Worm (Caenorhabditis elegans): ENCODE results near the gene kin-16.
A peak's percentile ranks its signal among the peaks of the same experiment; 100 is the strongest.

Gene kin-16

ce11 chrII:9474367-9475105, 38.6 kb upstream of the kin-16 start, which contains the start of the genes chil-25 and chil-26:
Gene chil-25 (minus strand): TSS chrII:9474467.
Gene chil-26 (plus strand): TSS chrII:9475055.
- TF ChIP-seq ceh-27 (GFP tag; optimal IDR thresholded peaks at IDR 0.05) (no peak), snpc-1.3 (tag; optimal IDR thresholded peaks at IDR 0.05; ENCODE audit: insufficient read depth) (no peak), F52B5.7 (tag; optimal IDR thresholded peaks at IDR 0.05) (no peak), attf-3 (GFP tag; conservative IDR thresholded peaks at IDR 0.05) (no peak), xnd-1 (tag; optimal IDR thresholded peaks at IDR 0.05) (no peak), ccch-3 (GFP tag; optimal IDR thresholded peaks at IDR 0.05) (no peak), sptf-2 (GFP tag; optimal IDR thresholded peaks at IDR 0.05) (no peak), attf-5 (GFP tag; optimal IDR thresholded peaks at IDR 0.05) (no peak), dpl-1 (GFP tag; optimal IDR thresholded peaks at IDR 0.05) (no peak), Y95B8A.8 (GFP tag; IDR thresholded peaks at IDR 0.05) (no peak)

- no peak for TF ChIP-seq ceh-91 (GFP tag; IDR thresholded peaks at IDR 0.05)
- TF ChIP-seq egrh-3 (GFP tag; IDR thresholded peaks at IDR 0.05) = no peak
- TF ChIP-seq B0019.2 (GFP tag; conservative IDR thresholded peaks at IDR 0.05) = no peak
- TF ChIP-seq nhr-120 (GFP tag; IDR thresholded peaks at IDR 0.05) = no peak
- TF ChIP-seq ceh-40 (GFP tag; IDR thresholded peaks at IDR 0.05) = no peak
- no peak for TF ChIP-seq nhr-179 (tag; optimal IDR thresholded peaks at IDR 0.05)
- no peak for TF ChIP-seq B0336.3 (GFP tag; IDR thresholded peaks at IDR 0.05)
- TF ChIP-seq D2030.7 (GFP tag; IDR thresholded peaks at IDR 0.05) = no peak
- no peak for TF ChIP-seq nfya-2 (GFP tag; IDR thresholded peaks at IDR 0.05)
- TF ChIP-seq fkh-3 (tag; optimal IDR thresholded peaks at IDR 0.05) = no peak
- no peak for TF ChIP-seq sptf-2 (GFP tag; optimal IDR thresholded peaks at IDR 0.05)
- TF ChIP-seq ztf-22 (GFP tag; optimal IDR thresholded peaks at IDR 0.05) = no peak
- no peak for TF ChIP-seq hmg-20 (GFP tag; IDR thresholded peaks at IDR 0.05)
- TF ChIP-seq repo-1 (tag; optimal IDR thresholded peaks at IDR 0.05) = no peak
- no peak for TF ChIP-seq nhr-27 (tag; optimal IDR thresholded peaks at IDR 0.05)
- TF ChIP-seq F55B11.4 (tag; optimal IDR thresholded peaks at IDR 0.05; ENCODE audit: borderline replicate concordance, insufficient read depth) = no peak
- no peak for TF ChIP-seq hsf-1 (GFP tag; IDR thresholded peaks at IDR 0.05)
- no peak for TF ChIP-seq zim-3 (tag; optimal IDR thresholded peaks at IDR 0.05)
- TF ChIP-seq snpc-1.3 (tag; optimal IDR thresholded peaks at IDR 0.05; ENCODE audit: insufficient read depth) = no peak
Measured at ce11 chrII:9470027-9470426, 34.1 kb upstream of the kin-16 start, which contains the start of gene T19H5.6. Gene T19H5.6 (minus strand): TSS chrII:9470221.

- no peak for TF ChIP-seq chd-7 (tag; optimal IDR thresholded peaks at IDR 0.05)
- peak; percentile 85 for TF ChIP-seq nhr-80 (tag; optimal IDR thresholded peaks at IDR 0.05)
- TF ChIP-seq attf-6 (GFP tag; IDR thresholded peaks at IDR 0.05) = no peak
- no peak for TF ChIP-seq nfya-1 (tag; optimal IDR thresholded peaks at IDR 0.05; ENCODE audit: borderline replicate concordance, insufficient read depth)
Measured at ce11 chrII:9468414-9468813, 32.5 kb upstream of the kin-16 start, which contains the start of gene chil-23. Gene chil-23 (minus strand): TSS chrII:9468611.

DNA sequence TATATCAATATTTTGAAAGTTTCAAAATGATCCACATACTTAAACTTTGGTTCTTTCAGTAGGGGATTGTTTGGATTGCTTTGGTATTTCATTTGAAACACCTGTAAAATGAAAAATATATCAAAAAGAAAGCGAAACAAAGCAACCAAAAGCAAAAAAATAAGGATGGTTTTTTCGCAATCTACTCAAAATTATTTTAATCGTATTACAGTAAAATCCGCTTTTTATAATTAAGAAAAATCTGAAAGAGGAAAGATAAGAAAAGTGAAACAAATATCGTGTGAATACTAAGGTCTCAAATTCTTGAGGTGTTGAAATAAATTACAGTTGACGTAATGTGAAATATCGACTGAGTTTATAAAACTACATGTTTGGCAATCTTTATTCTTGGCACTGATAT, 30.2 kb upstream of the kin-16 start, which contains the start of gene chil-22:
Gene chil-22, minus strand, starts transcription at position 101 of the 400 bp plus-strand sequence.
- TF ChIP-seq lin-54 (GFP tag; optimal IDR thresholded peaks at IDR 0.05) (no peak), egl-18 (GFP tag; IDR thresholded peaks at IDR 0.05) (no peak), akir-1 (GFP tag; optimal IDR thresholded peaks at IDR 0.05) (no peak), F23B12.7 (tag; optimal IDR thresholded peaks at IDR 0.05; ENCODE audit: insufficient read depth) (no peak), B0019.2 (GFP tag; conservative IDR thresholded peaks at IDR 0.05) (no peak), mel-28 (tag; optimal IDR thresholded peaks at IDR 0.05; ENCODE audit: borderline replicate concordance) (no peak), bed-2 (GFP tag; IDR thresholded peaks at IDR 0.05) (no peak), B0035.1 (tag; optimal IDR thresholded peaks at IDR 0.05) (no peak), nhr-27 (tag; optimal IDR thresholded peaks at IDR 0.05) (no peak), hmg-20 (GFP tag; IDR thresholded peaks at IDR 0.05) (no peak), lsl-1 (GFP tag; optimal IDR thresholded peaks at IDR 0.05) (no peak), egl-44 (GFP tag; IDR thresholded peaks at IDR 0.05) (no peak), repo-1 (tag; optimal IDR thresholded peaks at IDR 0.05) (no peak), Y53F4B.3 (GFP tag; IDR thresholded peaks at IDR 0.05) (no peak), ets-4 (GFP tag; optimal IDR thresholded peaks at IDR 0.05) (no peak), pha-4 (tag; optimal IDR thresholded peaks at IDR 0.05) (no peak), ceh-79 (tag; optimal IDR thresholded peaks at IDR 0.05) (no peak)

All from whole organism, young adult.